Fruit fly (Drosophila melanogaster): ENCODE data around the gene TAF1B.

TAF1B gene

DNA sequence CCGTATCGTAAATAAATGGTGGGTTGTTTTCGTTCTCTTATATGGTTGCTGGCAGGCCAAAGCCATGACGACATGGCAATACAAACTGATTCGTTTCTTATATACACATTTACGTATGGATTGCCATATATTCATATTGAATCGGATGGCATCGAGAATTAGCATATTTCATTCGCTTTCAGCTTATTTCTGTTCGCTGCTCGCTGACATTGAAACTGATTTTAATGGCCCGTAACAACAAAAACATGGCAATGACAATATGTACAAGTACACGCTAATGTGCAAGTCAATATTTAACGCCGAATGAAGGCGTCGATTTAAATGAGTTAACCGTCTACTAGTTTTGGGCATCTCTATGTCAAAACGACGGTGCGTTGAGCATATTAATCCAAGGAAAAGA is 42.0 kb upstream of the TAF1B start (continued):
- TF ChIP-seq CG8290 (GFP tag; optimal IDR thresholded peaks at IDR 0.05) (no peak), CG8290 (tag; optimal IDR thresholded peaks at IDR 0.05) (peak in 1 of 2 experiments; percentile 61), MTF-1 (GFP tag; optimal IDR thresholded peaks at IDR 0.05; ENCODE audit: borderline replicate concordance) (peak; percentile 9), CG17359 (tag; optimal IDR thresholded peaks at IDR 0.05) (peak; percentile 31), ind (GFP tag; optimal IDR thresholded peaks at IDR 0.05) (no peak), chinmo (GFP tag; IDR thresholded peaks at IDR 0.05; ENCODE audit: partially characterized antibody) (peak; percentile 52; the same call in 1 of the 4 replicates), Sox100B (GFP tag; optimal IDR thresholded peaks at IDR 0.05) (peak; percentile 47), Med (GFP tag) (peak; percentile 84), Asciz (GFP tag; optimal IDR thresholded peaks at IDR 0.05) (peak; percentile 55), CG15011 (GFP tag; optimal IDR thresholded peaks at IDR 0.05) (peak; percentile 37), CG10209 (GFP tag; optimal IDR thresholded peaks at IDR 0.05) (peak; percentile 50), usp (GFP tag; optimal IDR thresholded peaks at IDR 0.05) (no peak), Hmr (GFP tag; optimal IDR thresholded peaks at IDR 0.05) (peak; percentile 32), tap (tag; optimal IDR thresholded peaks at IDR 0.05) (peak; percentile 24), HHEX (GFP tag; optimal IDR thresholded peaks at IDR 0.05) (peak; percentile 21), Rfx (GFP tag; IDR thresholded peaks at IDR 0.05) (0 out of 2 replicates have a peak, but pooled peaks have one; percentile 10), CG17912 (GFP tag; optimal IDR thresholded peaks at IDR 0.05) (peak; percentile 35), caup (GFP tag; optimal IDR thresholded peaks at IDR 0.05; ENCODE audit: severe bottlenecking) (peak; percentile 46), sqz (GFP tag; optimal IDR thresholded peaks at IDR 0.05) (no peak)

DNA sequence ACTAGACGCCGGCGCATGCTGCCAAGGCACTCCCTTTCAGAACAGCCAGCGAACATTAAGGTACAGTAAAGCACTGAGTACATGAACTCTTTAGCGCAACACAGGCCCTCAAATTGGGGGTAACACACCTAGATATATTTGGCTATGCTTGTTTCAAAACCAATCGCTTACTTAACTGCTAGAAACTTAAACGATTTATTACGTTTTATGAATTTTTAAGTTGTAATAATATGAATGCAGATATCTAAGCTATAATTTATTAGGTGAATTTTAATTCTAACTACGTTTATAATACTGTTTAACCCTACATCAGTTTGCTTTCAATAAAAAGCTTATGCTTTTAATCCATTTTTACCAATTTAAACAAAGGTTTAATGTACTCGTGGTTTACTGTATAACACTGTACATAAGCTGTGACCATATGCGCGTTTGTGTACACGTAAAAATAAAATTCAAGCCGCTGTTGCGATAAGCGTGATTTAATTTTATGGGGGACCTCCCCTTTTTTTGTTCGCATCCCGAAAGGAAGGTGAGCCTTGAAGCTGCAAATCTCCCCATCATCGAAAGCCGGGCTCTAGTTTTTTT is 33.0 kb upstream of the TAF1B start:
- TF ChIP-seq grau (tag; optimal IDR thresholded peaks at IDR 0.05): peak; percentile 67
- no peak for TF ChIP-seq ttk (GFP tag; IDR thresholded peaks at IDR 0.05)
- TF ChIP-seq nom (GFP tag; optimal IDR thresholded peaks at IDR 0.05): peak; percentile 23
- TF ChIP-seq CG16813 (GFP tag; IDR thresholded peaks at IDR 0.05; ENCODE audit: partially characterized antibody): no peak
- peak in 1 of 2 experiments; percentile 23 for TF ChIP-seq bsh (GFP tag; optimal IDR thresholded peaks at IDR 0.05)

DNA sequence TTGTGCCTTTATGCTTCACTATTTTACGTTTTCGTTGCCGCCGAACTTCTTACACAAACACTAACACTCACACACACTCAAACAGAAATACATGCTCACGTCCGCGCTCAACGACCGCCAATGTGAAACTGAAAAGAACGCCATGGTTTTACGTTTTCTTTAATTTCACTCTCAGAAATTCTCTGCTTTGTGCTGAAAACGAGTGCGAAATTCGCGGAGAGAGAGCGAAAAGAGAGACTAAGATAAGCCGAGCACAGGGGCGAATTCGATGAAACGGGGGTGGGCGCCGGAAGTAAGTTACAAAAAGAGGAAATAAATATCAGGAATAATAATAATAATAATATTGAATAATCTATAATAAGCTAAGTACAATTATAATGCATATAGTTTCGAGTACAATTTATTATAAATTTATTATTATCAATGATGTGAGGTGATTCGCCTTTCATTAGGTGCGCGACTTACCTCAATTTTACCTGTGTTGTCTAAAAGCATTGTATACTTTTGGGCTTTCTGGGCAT is 26.4 kb upstream of the TAF1B start, which contains the start of gene Best1:
Best1 (minus strand) TSS at position 132 of the 521 bp plus-strand sequence.
- TF ChIP-seq Hr78 (GFP tag; optimal IDR thresholded peaks at IDR 0.05): peak in 1 of 2 experiments; percentile 64
- peak; percentile 77; the same call in 1 of the 2 replicates for TF ChIP-seq bowl (GFP tag; IDR thresholded peaks at IDR 0.05)
- TF ChIP-seq CG34422 (GFP tag; IDR thresholded peaks at IDR 0.05): peak; percentile 93
- TF ChIP-seq Hr51 (GFP tag; optimal IDR thresholded peaks at IDR 0.05): peak; percentile 80 to 93
- peak; percentile 79 for TF ChIP-seq CG2889 (GFP tag; IDR thresholded peaks at IDR 0.05)
- TF ChIP-seq CG1792 (GFP tag; optimal IDR thresholded peaks at IDR 0.05): peak; percentile 40
- peak; percentile 96 for TF ChIP-seq GATAe (GFP tag; conservative IDR thresholded peaks at IDR 0.05)
- peak; percentile 94 for TF ChIP-seq CG2678 (tag; optimal IDR thresholded peaks at IDR 0.05)
- peak; percentile 90 for TF ChIP-seq CG13424 (tag; optimal IDR thresholded peaks at IDR 0.05)
- peak; percentile 77 for TF ChIP-seq org-1 (GFP tag; optimal IDR thresholded peaks at IDR 0.05)
- peak; percentile 62 for TF ChIP-seq Side (GFP tag; optimal IDR thresholded peaks at IDR 0.05)
- peak; percentile 94 for TF ChIP-seq Atf6 (GFP tag; IDR thresholded peaks at IDR 0.05)
- no peak; the same call in 2 of the 3 replicates for TF ChIP-seq zen2 (GFP tag; IDR thresholded peaks at IDR 0.05; ENCODE audit: partially characterized antibody)
- peak; percentile 65 for TF ChIP-seq CG6791 (GFP tag; IDR thresholded peaks at IDR 0.05; ENCODE audit: partially characterized antibody)
- peak in 1 of 3 experiments; percentile 85 for TF ChIP-seq Stat92E (GFP tag; optimal IDR thresholded peaks at IDR 0.05)
- TF ChIP-seq CG12071 (GFP tag; optimal IDR thresholded peaks at IDR 0.05): peak; percentile 80
- peak; percentile 88 for TF ChIP-seq CG17568 (GFP tag; optimal IDR thresholded peaks at IDR 0.05)
- TF ChIP-seq vnd (GFP tag; IDR thresholded peaks at IDR 0.05; ENCODE audit: partially characterized antibody): no peak
- TF ChIP-seq CG18599 (GFP tag; optimal IDR thresholded peaks at IDR 0.05): peak; percentile 94
- TF ChIP-seq CG10979 (tag; optimal IDR thresholded peaks at IDR 0.05): peak; percentile 92
- TF ChIP-seq CG9215 (GFP tag; IDR thresholded peaks at IDR 0.05): peak; percentile 87
